Fruit fly (Drosophila melanogaster) whole organism, pupa: ENCODE data around the gene CG45075.

Source experiments
- CG13204 ChIP-seq: fragments of 200-800 bp; sonication (Bioruptor generic); optimal IDR thresholded peaks from 2 replicates; lab custom pipeline; 2018; ENCODE audit warnings: missing biosample characterization, mild to moderate bottlenecking, missing genetic modification characterization, moderate library complexity
- Ets98B ChIP-seq: fragments of 200-800 bp; sonication (Bioruptor generic); IDR thresholded peaks from 2 replicates; pipeline ENCODE4 v1.3.6; 2022; ENCODE audit warnings: missing biosample characterization, missing genetic modification characterization
- gl ChIP-seq: fragments of 200-800 bp; sonication (Bioruptor generic); optimal IDR thresholded peaks from 2 replicates; lab custom pipeline; 2018; ENCODE audit warnings: missing biosample characterization, mild to moderate bottlenecking, missing genetic modification characterization
- rn ChIP-seq: fragments of 200-800 bp; sonication (Bioruptor generic); IDR thresholded peaks from 2 replicates; pipeline ENCODE4 v1.3.6; 2022; ENCODE audit warnings: missing biosample characterization, missing genetic modification characterization

dm6 chr2L:6076143-6076542, 15.1 kb upstream of the CG45075 start:
- TF ChIP-seq CG13204 (GFP tag; lab: Kevin White, UChicago) (no peak), rn (GFP tag; lab: Robert Waterston, UW) (no peak), gl (no peak), Ets98B (GFP tag; lab: Robert Waterston, UW) (no peak)
